Worm (Caenorhabditis elegans) whole organism, mixed stage, embryonic: ENCODE results near the gene zipt-17.

Source experiments
- ceh-43 ChIP-seq: fragments of 200-800 bp; sonication (Bioruptor generic); optimal IDR thresholded peaks from 2 replicates; lab custom pipeline; 2018; ENCODE audit warnings: mild to moderate bottlenecking, missing genetic modification characterization, moderate library complexity, missing compliant biosample characterization
- lsy-2 ChIP-seq: fragments of 150-350 bp; optimal IDR thresholded peaks from 2 replicates; lab custom pipeline; 2014; ENCODE audit warnings: missing biosample characterization, missing genetic modification characterization
- mep-1 ChIP-seq: fragments of 150-350 bp; optimal IDR thresholded peaks from 2 replicates; lab custom pipeline; 2017; ENCODE audit warnings: missing biosample characterization, missing genetic modification reagents, missing genetic modification characterization, inconsistent platforms
- nhr-237 ChIP-seq: fragments of 150-350 bp; optimal IDR thresholded peaks from 2 replicates; lab custom pipeline; 2014; ENCODE audit warnings: missing biosample characterization, missing genetic modification characterization
- unc-39 ChIP-seq: fragments of 150-350 bp; optimal IDR thresholded peaks from 2 replicates; lab custom pipeline; 2014; ENCODE audit warnings: missing biosample characterization, missing genetic modification characterization
- unc-62 ChIP-seq: fragments of 150-350 bp; optimal IDR thresholded peaks from 2 replicates; lab custom pipeline; 2014; ENCODE audit warnings: missing biosample characterization, missing genetic modification reagents, missing genetic modification characterization

DNA sequence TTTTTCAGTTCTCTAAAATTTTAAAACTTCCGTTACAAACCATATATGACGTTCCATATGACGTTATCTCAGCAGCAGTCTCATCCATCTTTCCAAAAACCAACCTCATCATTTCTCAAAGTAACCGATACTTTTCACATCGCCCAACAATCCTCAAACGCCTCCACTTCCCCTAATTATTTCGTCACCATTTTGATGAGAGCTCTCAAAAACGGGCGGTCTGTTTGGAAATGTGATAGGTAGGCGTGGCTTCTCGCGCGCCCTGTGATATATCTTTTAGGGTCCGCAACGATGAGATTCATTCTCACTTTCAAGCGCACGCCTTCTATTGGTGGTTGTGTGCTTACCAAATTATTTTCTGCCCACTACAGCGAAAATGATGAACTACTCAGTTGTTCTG lies 1.1 kb upstream of the zipt-17 start, which contains the start of gene trh-1:
- TF ChIP-seq mep-1 (tag; lab: Kevin White, UChicago), result no peak
- TF ChIP-seq lsy-2 (tag; lab: Kevin White, UChicago), result no peak
- TF ChIP-seq ceh-43 (GFP tag; lab: Kevin White, UChicago), result no peak
- no peak for TF ChIP-seq nhr-237 (tag; lab: Kevin White, UChicago)
- TF ChIP-seq unc-39 (tag; lab: Kevin White, UChicago), result no peak
- no peak for TF ChIP-seq unc-62 (GFP tag; lab: Kevin White, UChicago)
